Worm (Caenorhabditis elegans) whole organism, L4/young adult: Measurements from ENCODE around the gene rla-2.

Experiments
- W03F9.2 ChIP-seq: fragments of 150-350 bp; optimal IDR thresholded peaks from 2 replicates; lab custom pipeline; 2014; ENCODE audit warnings: missing biosample characterization, missing genetic modification characterization
- dao-5 ChIP-seq: sonication (generic microtip); optimal IDR thresholded peaks from 2 replicates; lab custom pipeline; 2016; ENCODE audit warnings: missing genotype, missing genetic modification characterization, moderate library complexity, missing compliant biosample characterization
- him-1 ChIP-seq: sonication (generic microtip); optimal IDR thresholded peaks from 2 replicates; lab custom pipeline; 2016; ENCODE audit warnings: missing genotype, missing genetic modification reagents, missing genetic modification characterization, missing compliant biosample characterization

Gene rla-2

ce11 chrIV:13356005-13356404 is 14.1 kb downstream of the rla-2 start:
- no peak for TF ChIP-seq him-1
- TF ChIP-seq W03F9.2 (tag; lab: Kevin White, UChicago): no peak
- no peak for TF ChIP-seq dao-5 (tag; lab: Kevin White, UChicago)

ce11 chrIV:13354044-13354443 is 16.0 kb downstream of the rla-2 start:
- no peak for TF ChIP-seq dao-5 (tag; lab: Kevin White, UChicago)
- no peak for TF ChIP-seq him-1
- no peak for TF ChIP-seq W03F9.2 (tag; lab: Kevin White, UChicago)

- TF ChIP-seq dao-5 (tag; lab: Kevin White, UChicago) (no peak), W03F9.2 (tag; lab: Kevin White, UChicago) (peak; percentile 27)
Observed at ce11 chrIV:13353143-13353773, 16.8 kb downstream of the rla-2 start, which contains the start of the genes rec-8 and mex-5. TSS of gene rec-8 (minus strand) at chrIV:13353193. TSS of gene mex-5 (plus strand) at chrIV:13353723.

ce11 chrIV:13348592-13348991 is 21.5 kb downstream of the rla-2 start, which contains the start of gene W02A2.12:
TSS of gene W02A2.12 (minus strand) at chrIV:13348831.
- TF ChIP-seq dao-5 (tag; lab: Kevin White, UChicago) (no peak), him-1 (no peak), W03F9.2 (tag; lab: Kevin White, UChicago) (no peak)

- TF ChIP-seq dao-5 (tag; lab: Kevin White, UChicago) (no peak), W03F9.2 (tag; lab: Kevin White, UChicago) (no peak), him-1 (no peak)
Observed at ce11 chrIV:13347232-13347715, 22.8 kb downstream of the rla-2 start, which contains the start of gene W02A2.9. TSS of gene W02A2.9 (plus strand) at chrIV:13347665.

- TF ChIP-seq dao-5 (tag; lab: Kevin White, UChicago) (no peak), him-1 (no peak), W03F9.2 (tag; lab: Kevin White, UChicago) (no peak)
Observed at ce11 chrIV:13346078-13346477, 24.0 kb downstream of the rla-2 start.

ce11 chrIV:13342555-13342954 is 27.5 kb downstream of the rla-2 start, which contains the start of gene W02A2.5:
TSS of gene W02A2.5 (plus strand) at chrIV:13342855.
- TF ChIP-seq him-1: no peak
- no peak for TF ChIP-seq W03F9.2 (tag; lab: Kevin White, UChicago)
- TF ChIP-seq dao-5 (tag; lab: Kevin White, UChicago): no peak

ce11 chrIV:13334287-13334686 is 35.8 kb downstream of the rla-2 start:
- TF ChIP-seq W03F9.2 (tag; lab: Kevin White, UChicago) (no peak), him-1 (no peak), dao-5 (tag; lab: Kevin White, UChicago) (no peak)

ce11 chrIV:13331285-13331684 is 38.8 kb downstream of the rla-2 start, which contains the start of gene pqn-74:
TSS of gene pqn-74 (minus strand) at chrIV:13331406.
- TF ChIP-seq W03F9.2 (tag; lab: Kevin White, UChicago) (no peak), dao-5 (tag; lab: Kevin White, UChicago) (no peak), him-1 (no peak)

ce11 chrIV:13330547-13330946 is 39.5 kb downstream of the rla-2 start:
- no peak for TF ChIP-seq W03F9.2 (tag; lab: Kevin White, UChicago)
- TF ChIP-seq him-1: no peak
- no peak for TF ChIP-seq dao-5 (tag; lab: Kevin White, UChicago)

- TF ChIP-seq W03F9.2 (tag; lab: Kevin White, UChicago) (no peak), dao-5 (tag; lab: Kevin White, UChicago) (no peak), him-1 (no peak)
Observed at ce11 chrIV:13328059-13328458, 42.0 kb downstream of the rla-2 start, which contains the start of gene far-6. TSS of gene far-6 (plus strand) at chrIV:13328359.

ce11 chrIV:13327064-13327463 is 43.0 kb downstream of the rla-2 start:
- TF ChIP-seq W03F9.2 (tag; lab: Kevin White, UChicago) (no peak), dao-5 (tag; lab: Kevin White, UChicago) (no peak), him-1 (no peak)

- no peak for TF ChIP-seq him-1
- TF ChIP-seq dao-5 (tag; lab: Kevin White, UChicago): no peak
- TF ChIP-seq W03F9.2 (tag; lab: Kevin White, UChicago): no peak
Observed at ce11 chrIV:13323823-13324359, 46.2 kb downstream of the rla-2 start, which contains the start of gene fat-2. TSS of gene fat-2 (plus strand) at chrIV:13323873.

- TF ChIP-seq dao-5 (tag; lab: Kevin White, UChicago) (no peak), W03F9.2 (tag; lab: Kevin White, UChicago) (peak; percentile 19)
Observed at ce11 chrIV:13322429-13322828, 47.7 kb downstream of the rla-2 start.
